Worm (Caenorhabditis elegans) whole organism, L1 larva: ENCODE measurements around the gene fbxc-40.

Experiments
- ceh-8 ChIP-seq: fragments of 200-800 bp; sonication (Bioruptor generic); optimal IDR thresholded peaks from 2 replicates; lab custom pipeline; 2018; ENCODE audit warnings: mild to moderate bottlenecking, missing genetic modification characterization, moderate library complexity, missing compliant biosample characterization
- egl-27 ChIP-seq, 2 experiments: fragments of 150-350 bp in 1 of 2; sonication (generic microtip); optimal IDR thresholded peaks; 3 replicates each; lab custom pipeline; 2017 to 2018; ENCODE audit warnings: missing biosample characterization in 2 of 2, missing genetic modification characterization in 2 of 2, missing genetic modification reagents in 2 of 2
- elt-2 ChIP-seq: sonication (generic microtip); optimal IDR thresholded peaks from 2 replicates; lab custom pipeline; 2016; ENCODE audit warnings: missing genetic modification characterization, mild to moderate bottlenecking, inconsistent platforms, missing compliant biosample characterization, missing genetic modification reagents
- jun-1 ChIP-seq: fragments of 150-350 bp; optimal IDR thresholded peaks from 2 replicates; lab custom pipeline; 2014; ENCODE audit warnings: missing biosample characterization, missing genetic modification reagents, missing genetic modification characterization
- lsy-2 ChIP-seq, 2 experiments: fragments of 150-350 bp; optimal IDR thresholded peaks; 2 replicates each; lab custom pipeline; 2014; ENCODE audit warnings: missing biosample characterization in 2 of 2, missing genetic modification characterization in 2 of 2
- nhr-12 ChIP-seq: sonication (generic microtip); optimal IDR thresholded peaks from 2 replicates; lab custom pipeline; 2017; ENCODE audit warnings: missing biosample characterization, missing genetic modification characterization
- nhr-90 ChIP-seq: sonication (generic microtip); optimal IDR thresholded peaks from 2 replicates; lab custom pipeline; 2016; ENCODE audit warnings: mild to moderate bottlenecking, missing genetic modification characterization, missing compliant biosample characterization; ENCODE audit not compliant: poor library complexity
- tbx-2 ChIP-seq: sonication (generic microtip); optimal IDR thresholded peaks from 2 replicates; lab custom pipeline; 2016; ENCODE audit warnings: missing genetic modification characterization, missing compliant biosample characterization
- unc-62 ChIP-seq: fragments of 150-350 bp; optimal IDR thresholded peaks from 2 replicates; lab custom pipeline; 2014; ENCODE audit warnings: missing biosample characterization, missing genetic modification reagents, missing genetic modification characterization
- vab-15 ChIP-seq: sonication (generic microtip); optimal IDR thresholded peaks from 2 replicates; lab custom pipeline; 2017; ENCODE audit warnings: missing genotype, mild to moderate bottlenecking, missing genetic modification characterization, missing compliant biosample characterization

- TF ChIP-seq lsy-2 (tag; optimal IDR thresholded peaks at IDR 0.05; lab: Kevin White, UChicago) (no peak), nhr-90 (tag; lab: Kevin White, UChicago) (no peak), unc-62 (GFP tag; lab: Kevin White, UChicago) (no peak), egl-27 (tag; optimal IDR thresholded peaks at IDR 0.05; lab: Kevin White, UChicago) (no peak), nhr-12 (tag; lab: Kevin White, UChicago) (no peak), vab-15 (tag; lab: Kevin White, UChicago) (no peak), ceh-8 (GFP tag; lab: Kevin White, UChicago) (no peak), elt-2 (tag; lab: Kevin White, UChicago) (no peak), jun-1 (tag; lab: Kevin White, UChicago) (no peak), tbx-2 (tag; lab: Kevin White, UChicago) (no peak)
These were observed 13.0 kb upstream of the fbxc-40 start, which contains the start of gene C32B5.15 for ce11 chrII:972850-973249.
